Fruit fly (Drosophila melanogaster) whole organism, embryonic: Measurements from ENCODE around the gene thoc6.
A peak's percentile ranks its signal among the peaks of the same experiment; 100 is the strongest.

Experiments
- ATbp ChIP-seq: fragments of 200-800 bp; sonication (Bioruptor generic); optimal IDR thresholded peaks from 2 replicates; lab custom pipeline; 2017; ENCODE audit warnings: missing biosample characterization, mild to moderate bottlenecking, missing genetic modification characterization, missing genetic modification reagents
- Awh ChIP-seq: fragments of 200-800 bp; sonication (Bioruptor generic); IDR thresholded peaks from 2 replicates; pipeline ENCODE4, ENCODE4 v1.3.6; 2022; ENCODE audit warnings: missing biosample characterization, missing genetic modification characterization
- CG10543 ChIP-seq: fragments of 200-800 bp; sonication (Bioruptor generic); optimal IDR thresholded peaks from 3 replicates; lab custom pipeline; 2017; ENCODE audit warnings: missing biosample characterization, mild to moderate bottlenecking, missing genetic modification characterization, moderate library complexity
- CG11560 ChIP-seq: fragments of 200-800 bp; sonication (Bioruptor generic); IDR thresholded peaks from 3 replicates; pipeline ENCODE4 v1.3.6; 2022; ENCODE audit warnings: missing biosample characterization, missing genetic modification characterization
- CG12299 ChIP-seq: fragments of 200-800 bp; sonication (Bioruptor generic); optimal IDR thresholded peaks from 2 replicates; lab custom pipeline; 2018; ENCODE audit warnings: missing biosample characterization, mild to moderate bottlenecking, missing genetic modification characterization
- CG13123 ChIP-seq: fragments of 200-800 bp; sonication (Bioruptor generic); optimal IDR thresholded peaks from 2 replicates; lab custom pipeline; 2016; ENCODE audit warnings: missing biosample characterization, missing genetic modification characterization
- CG13424 ChIP-seq: fragments of 200-800 bp; sonication (Bioruptor generic); optimal IDR thresholded peaks from 2 replicates; lab custom pipeline; 2019; ENCODE audit warnings: missing biosample characterization, mild to moderate bottlenecking, missing genetic modification characterization, moderate library complexity
- CG14050 ChIP-seq: fragments of 200-800 bp; sonication (Bioruptor generic); IDR thresholded peaks from 3 replicates; pipeline ENCODE4 v1.3.6; 2022; ENCODE audit warnings: missing biosample characterization, missing genetic modification characterization
- CG16779 ChIP-seq: fragments of 200-800 bp; sonication (Bioruptor generic); IDR thresholded peaks from 2 replicates; pipeline ENCODE4 v1.3.6; 2022; ENCODE audit warnings: missing biosample characterization, missing genetic modification characterization
- CG17361 ChIP-seq: fragments of 200-800 bp; sonication (Bioruptor generic); IDR thresholded peaks from 3 replicates; pipeline ENCODE4 v1.3.6; 2022; ENCODE audit warnings: missing biosample characterization, missing genetic modification characterization
- CG2712 ChIP-seq: fragments of 200-800 bp; optimal IDR thresholded peaks from 3 replicates; lab custom pipeline; 2019; ENCODE audit warnings: missing biosample characterization, mild to moderate bottlenecking, missing genetic modification characterization, moderate library complexity
- CG31388 ChIP-seq: fragments of 200-800 bp; sonication (Bioruptor generic); optimal IDR thresholded peaks from 2 replicates; lab custom pipeline; 2016; ENCODE audit warnings: missing biosample characterization, missing genetic modification characterization
- CG34376 ChIP-seq: fragments of 200-800 bp; sonication (Bioruptor generic); optimal IDR thresholded peaks from 2 replicates; lab custom pipeline; 2018; ENCODE audit warnings: missing biosample characterization, mild to moderate bottlenecking, missing genetic modification characterization
- CG3838 ChIP-seq: fragments of 200-800 bp; sonication (Bioruptor generic); optimal IDR thresholded peaks from 3 replicates; lab custom pipeline; 2016; ENCODE audit warnings: missing biosample characterization, missing genetic modification characterization
- CG3847 ChIP-seq: fragments of 200-800 bp; sonication (Bioruptor generic); IDR thresholded peaks from 2 replicates; pipeline ENCODE4 v1.3.6; 2022; ENCODE audit warnings: missing biosample characterization, missing genetic modification characterization
- CG4360 ChIP-seq: fragments of 200-800 bp; sonication (Bioruptor generic); IDR thresholded peaks from 2 replicates; pipeline ENCODE4 v1.3.6; 2022; ENCODE audit warnings: missing biosample characterization, missing genetic modification characterization
- CG43689 ChIP-seq: fragments of 200-800 bp; sonication (Bioruptor generic); IDR thresholded peaks from 2 replicates; pipeline ENCODE4 v1.3.6; 2022; ENCODE audit warnings: missing biosample characterization, missing genetic modification characterization
- CG6175 ChIP-seq: fragments of 200-800 bp; sonication (Bioruptor generic); IDR thresholded peaks from 3 replicates; pipeline ENCODE4 v1.3.6; 2022; ENCODE audit warnings: missing biosample characterization, missing genetic modification characterization
- CG6765 ChIP-seq: fragments of 200-800 bp; sonication (Bioruptor generic); optimal IDR thresholded peaks from 3 replicates; lab custom pipeline; 2017; ENCODE audit warnings: missing biosample characterization, mild to moderate bottlenecking, missing genetic modification characterization
- CG6813 ChIP-seq: fragments of 200-800 bp; sonication (Bioruptor generic); optimal IDR thresholded peaks from 2 replicates; lab custom pipeline; 2017; ENCODE audit warnings: missing biosample characterization, missing genetic modification characterization, mild to moderate bottlenecking, moderate library complexity, missing genetic modification reagents
- CG7372 ChIP-seq: fragments of 200-800 bp; sonication (Bioruptor generic); IDR thresholded peaks from 2 replicates; pipeline ENCODE4 v1.3.6; 2022; ENCODE audit warnings: missing biosample characterization, missing genetic modification characterization
- CG7839 ChIP-seq: fragments of 200-800 bp; sonication (Bioruptor generic); optimal IDR thresholded peaks from 3 replicates; lab custom pipeline; 2018; ENCODE audit warnings: missing biosample characterization, mild to moderate bottlenecking, missing genetic modification characterization, moderate library complexity
- CG8478 ChIP-seq: fragments of >200 bp; optimal IDR thresholded peaks from 2 replicates; lab custom pipeline; 2018
- CG8944 ChIP-seq: fragments of 200-800 bp; sonication (Bioruptor generic); optimal IDR thresholded peaks from 3 replicates; lab custom pipeline; 2016; ENCODE audit warnings: missing biosample characterization, missing genetic modification characterization
- CG9215 ChIP-seq: fragments of 200-800 bp; sonication (Bioruptor generic); IDR thresholded peaks from 2 replicates; pipeline ENCODE4 v1.3.6; 2022; ENCODE audit warnings: missing biosample characterization, missing genetic modification characterization
- CG9817 ChIP-seq: fragments of 200-800 bp; sonication (Bioruptor generic); optimal IDR thresholded peaks from 2 replicates; lab custom pipeline; 2018; ENCODE audit warnings: missing biosample characterization, mild to moderate bottlenecking, missing genetic modification characterization, moderate library complexity
- D ChIP-seq, 2 experiments: fragments of 200-800 bp in 1 of 2; fragments of >200 bp in 1 of 2; sonication (Bioruptor generic) in 1 of 2; optimal IDR thresholded peaks; 2 replicates in 1 of 2; 3 replicates in 1 of 2; lab custom pipeline; 2017; ENCODE audit warnings: mild to moderate bottlenecking in 1 of 2, missing biosample characterization in 1 of 2, missing genetic modification characterization in 1 of 2, missing genetic modification reagents in 1 of 2
- Dbx ChIP-seq: fragments of 200-800 bp; sonication (Bioruptor generic); IDR thresholded peaks from 3 replicates; pipeline ENCODE4 v1.3.6; 2022; ENCODE audit warnings: missing biosample characterization, missing genetic modification characterization
- Dek ChIP-seq: fragments of 200-800 bp; sonication (Bioruptor generic); optimal IDR thresholded peaks from 3 replicates; lab custom pipeline; 2019; ENCODE audit warnings: missing biosample characterization, mild to moderate bottlenecking, missing genetic modification characterization, moderate library complexity
- GATAe ChIP-seq: fragments of 200-800 bp; sonication (Bioruptor generic); conservative IDR thresholded peaks from 2 replicates; pipeline ENCODE4 v1.3.6; 2022; ENCODE audit warnings: missing biosample characterization, missing genetic modification characterization
- HLHmδ ChIP-seq: fragments of 200-800 bp; sonication (Bioruptor generic); optimal IDR thresholded peaks from 2 replicates; lab custom pipeline; 2018; ENCODE audit warnings: missing biosample characterization, mild to moderate bottlenecking, missing genetic modification characterization, moderate library complexity
- Hsf ChIP-seq: fragments of 200-800 bp; sonication (Bioruptor generic); optimal IDR thresholded peaks from 3 replicates; lab custom pipeline; 2016; ENCODE audit warnings: missing biosample characterization, missing genetic modification characterization
- Lhr ChIP-seq: fragments of 200-800 bp; sonication (Bioruptor generic); optimal IDR thresholded peaks from 3 replicates; lab custom pipeline; 2017; ENCODE audit warnings: mild to moderate bottlenecking, missing biosample characterization, missing genetic modification reagents, missing genetic modification characterization
- MTF-1 ChIP-seq: fragments of 200-800 bp; sonication (Bioruptor generic); optimal IDR thresholded peaks from 2 replicates; lab custom pipeline; 2018; ENCODE audit warnings: missing biosample characterization, mild to moderate bottlenecking, missing genetic modification characterization, borderline replicate concordance
- Mes4 ChIP-seq: fragments of 200-800 bp; sonication (Bioruptor generic); optimal IDR thresholded peaks from 2 replicates; lab custom pipeline; 2016; ENCODE audit warnings: missing biosample characterization, missing genetic modification characterization
- Ravus ChIP-seq: fragments of 200-800 bp; sonication (Bioruptor generic); IDR thresholded peaks from 2 replicates; pipeline ENCODE4 v1.3.6; 2022; ENCODE audit warnings: missing biosample characterization, missing genetic modification characterization
- TFAM ChIP-seq: fragments of 200-800 bp; sonication (Bioruptor generic); optimal IDR thresholded peaks from 2 replicates; lab custom pipeline; 2017; ENCODE audit warnings: missing biosample characterization, missing genetic modification characterization, inconsistent platforms
- ase ChIP-seq: fragments of 200-800 bp; sonication (Bioruptor generic); IDR thresholded peaks from 3 replicates; pipeline ENCODE4 v1.3.6; 2022; ENCODE audit warnings: missing biosample characterization, missing genetic modification characterization
- ato ChIP-seq: fragments of 200-800 bp; sonication (Bioruptor generic); IDR thresholded peaks from 2 replicates; pipeline ENCODE4 v1.3.6; 2022; ENCODE audit warnings: missing biosample characterization, missing genetic modification characterization; ENCODE audit not compliant: partially characterized antibody
- bab2 ChIP-seq: fragments of 200-800 bp; sonication (Bioruptor generic); optimal IDR thresholded peaks from 2 replicates; lab custom pipeline; 2016; ENCODE audit warnings: missing biosample characterization, missing genetic modification characterization
- dm ChIP-seq: fragments of 200-800 bp; sonication (Bioruptor generic); optimal IDR thresholded peaks from 3 replicates; lab custom pipeline; 2016; ENCODE audit warnings: missing biosample characterization, missing genetic modification characterization
- kay ChIP-seq: fragments of 200-800 bp; sonication (Bioruptor generic); optimal IDR thresholded peaks from 2 replicates; lab custom pipeline; 2016; ENCODE audit warnings: missing biosample characterization, missing genetic modification characterization
- mam ChIP-seq: fragments of 200-800 bp; sonication (Bioruptor generic); optimal IDR thresholded peaks from 3 replicates; lab custom pipeline; 2016; ENCODE audit warnings: missing biosample characterization, missing genetic modification characterization
- pita ChIP-seq: fragments of 200-800 bp; sonication (Bioruptor generic); optimal IDR thresholded peaks from 2 replicates; lab custom pipeline; 2017; ENCODE audit warnings: missing biosample characterization, mild to moderate bottlenecking, missing genetic modification characterization
- pnt ChIP-seq: fragments of 200-800 bp; sonication (Bioruptor generic); optimal IDR thresholded peaks from 3 replicates; lab custom pipeline; 2016; ENCODE audit warnings: missing biosample characterization, missing genetic modification characterization
- pum ChIP-seq: fragments of 200-800 bp; sonication (Bioruptor generic); optimal IDR thresholded peaks from 2 replicates; lab custom pipeline; 2016; ENCODE audit warnings: missing biosample characterization, missing genetic modification characterization
- pzg ChIP-seq: fragments of 200-800 bp; sonication (Bioruptor generic); optimal IDR thresholded peaks from 3 replicates; lab custom pipeline; 2018; ENCODE audit warnings: missing biosample characterization, mild to moderate bottlenecking, missing genetic modification characterization, moderate library complexity
- ro ChIP-seq: fragments of 200-800 bp; sonication (Bioruptor generic); IDR thresholded peaks from 2 replicates; pipeline ENCODE4 v1.3.6; 2022; ENCODE audit warnings: missing biosample characterization, missing genetic modification characterization
- salm ChIP-seq: fragments of 200-800 bp; sonication (Bioruptor generic); optimal IDR thresholded peaks from 2 replicates; lab custom pipeline; 2018; ENCODE audit warnings: missing biosample characterization, mild to moderate bottlenecking, missing genetic modification characterization
- tap ChIP-seq: fragments of 200-800 bp; optimal IDR thresholded peaks from 3 replicates; lab custom pipeline; 2019; ENCODE audit warnings: missing biosample characterization, mild to moderate bottlenecking, missing genetic modification characterization, moderate library complexity

Gene thoc6

dm6 chr3L:12222945-12223634 lies 29.6 kb upstream of the thoc6 start (continued):
- no peak for TF ChIP-seq Ravus (GFP tag; lab: Robert Waterston, UW)
- 0 out of 2 replicates have a peak, but pooled peaks have one; percentile 18 for TF ChIP-seq Awh
- TF ChIP-seq CG6813 = no peak
- TF ChIP-seq CG9215 (GFP tag; lab: Robert Waterston, UW) = no peak
- no peak for TF ChIP-seq ato
- TF ChIP-seq CG4360 (GFP tag; lab: Robert Waterston, UW) = no peak
- TF ChIP-seq CG2712 = no peak
- TF ChIP-seq CG10543 (GFP tag; lab: Kevin White, UChicago) = no peak
- peak; percentile 14; the same call in 1 of the 2 replicates for TF ChIP-seq CG3847
- no peak for TF ChIP-seq ro (GFP tag; lab: Robert Waterston, UW)
- peak; percentile 64 for TF ChIP-seq CG7839 (tag; lab: Kevin White, UChicago)
- TF ChIP-seq CG14050 (GFP tag; lab: Robert Waterston, UW) = no peak
- no peak for TF ChIP-seq Mes4 (GFP tag; lab: Kevin White, UChicago)
- no peak for TF ChIP-seq CG31388 (GFP tag; lab: Kevin White, UChicago)
- no peak for TF ChIP-seq mam
- TF ChIP-seq CG34376 (GFP tag; lab: Kevin White, UChicago) = no peak
- TF ChIP-seq CG3838 = no peak
- TF ChIP-seq CG12299 (tag; lab: Kevin White, UChicago) = no peak
- TF ChIP-seq Lhr (GFP tag; lab: Kevin White, UChicago) = no peak
- TF ChIP-seq CG8944 = no peak
- no peak for TF ChIP-seq CG9817 (tag; lab: Kevin White, UChicago)
- TF ChIP-seq CG13424 = peak; percentile 59
- TF ChIP-seq MTF-1 (GFP tag; lab: Kevin White, UChicago) = peak; percentile 17
- TF ChIP-seq pita (GFP tag; lab: Kevin White, UChicago) = no peak
- TF ChIP-seq Dek (tag; lab: Kevin White, UChicago) = no peak
- no peak for TF ChIP-seq HLHmδ (GFP tag; lab: Kevin White, UChicago)
- TF ChIP-seq CG43689 (GFP tag; lab: Robert Waterston, UW) = no peak
- no peak for TF ChIP-seq bab2 (GFP tag; lab: Kevin White, UChicago)
- TF ChIP-seq GATAe (GFP tag; lab: Robert Waterston, UW) = no peak
- TF ChIP-seq CG6765 (GFP tag; lab: Kevin White, UChicago) = no peak
- no peak for TF ChIP-seq D (optimal IDR thresholded peaks at IDR 0.05; lab: Kevin White, UChicago)
- TF ChIP-seq D (GFP tag; optimal IDR thresholded peaks at IDR 0.05; lab: Kevin White, UChicago) = no peak
- no peak for TF ChIP-seq pum
- TF ChIP-seq pzg = no peak
- no peak for TF ChIP-seq kay (GFP tag; lab: Kevin White, UChicago)
- no peak for TF ChIP-seq CG7372 (GFP tag; lab: Robert Waterston, UW)
- peak; percentile 6 for TF ChIP-seq ATbp (GFP tag; lab: Kevin White, UChicago)
- no peak for TF ChIP-seq pnt (GFP tag; lab: Kevin White, UChicago)
- no peak for TF ChIP-seq Hsf (GFP tag; lab: Kevin White, UChicago)
- no peak for TF ChIP-seq CG17361 (GFP tag; lab: Robert Waterston, UW)
- TF ChIP-seq CG6175 (GFP tag; lab: Robert Waterston, UW) = no peak
- TF ChIP-seq TFAM (GFP tag; lab: Kevin White, UChicago) = no peak
- no peak for TF ChIP-seq dm (GFP tag; lab: Kevin White, UChicago)
- TF ChIP-seq salm (tag; lab: Kevin White, UChicago) = no peak
- no peak for TF ChIP-seq CG13123 (GFP tag; lab: Kevin White, UChicago)
- TF ChIP-seq Dbx (GFP tag; lab: Robert Waterston, UW) = no peak
- peak; percentile 30 for TF ChIP-seq tap (tag; lab: Kevin White, UChicago)
- TF ChIP-seq CG16779 (GFP tag; lab: Robert Waterston, UW) = peak; percentile 6; the same call in 1 of the 2 replicates
- no peak for TF ChIP-seq CG11560
- peak; percentile 41; the same call in 1 of the 3 replicates for TF ChIP-seq ase
- TF ChIP-seq CG8478 (lab: Kevin White, UChicago) = no peak
